Fruit fly (Drosophila melanogaster) whole organism, embryonic: Measurements from ENCODE around the gene Cpsf100.

Source experiments
- CG10462 ChIP-seq: fragments of 200-800 bp; sonication (Bioruptor generic); optimal IDR thresholded peaks from 2 replicates; lab custom pipeline; 2016; ENCODE audit warnings: missing biosample characterization, missing genetic modification characterization
- CG12659 ChIP-seq: fragments of 200-800 bp; sonication (Bioruptor generic); optimal IDR thresholded peaks from 3 replicates; lab custom pipeline; 2017; ENCODE audit warnings: mild to moderate bottlenecking, missing biosample characterization, missing genetic modification reagents, missing genetic modification characterization
- CG13287 ChIP-seq: fragments of 200-800 bp; sonication (Bioruptor generic); IDR thresholded peaks from 2 replicates; pipeline ENCODE4 v1.3.6; 2022; ENCODE audit warnings: missing biosample characterization, missing genetic modification characterization; ENCODE audit not compliant: partially characterized antibody
- CG13775 ChIP-seq: fragments of 200-800 bp; sonication (Bioruptor generic); optimal IDR thresholded peaks from 3 replicates; lab custom pipeline; 2017; ENCODE audit warnings: missing biosample characterization, mild to moderate bottlenecking, missing genetic modification characterization
- CG14441 ChIP-seq: fragments of 200-800 bp; sonication (Bioruptor generic); IDR thresholded peaks from 2 replicates; pipeline ENCODE4 v1.3.6; 2022; ENCODE audit warnings: missing biosample characterization, missing genetic modification characterization
- CG15601 ChIP-seq: fragments of 200-800 bp; sonication (Bioruptor generic); optimal IDR thresholded peaks from 3 replicates; lab custom pipeline; 2019; ENCODE audit warnings: missing biosample characterization, mild to moderate bottlenecking, missing genetic modification characterization, moderate library complexity
- CG17328 ChIP-seq: fragments of 200-800 bp; sonication (Bioruptor generic); IDR thresholded peaks from 2 replicates; pipeline ENCODE4 v1.3.6; 2022; ENCODE audit warnings: missing biosample characterization, missing genetic modification characterization
- CG2129 ChIP-seq: fragments of 200-800 bp; sonication (Bioruptor generic); IDR thresholded peaks from 2 replicates; pipeline ENCODE4 v1.3.6; 2022; ENCODE audit warnings: missing biosample characterization, missing genetic modification characterization; ENCODE audit not compliant: partially characterized antibody
- CG31224 ChIP-seq: fragments of 200-800 bp; sonication (Bioruptor generic); IDR thresholded peaks from 2 replicates; pipeline ENCODE4 v1.3.6; 2022; ENCODE audit warnings: missing biosample characterization, missing genetic modification characterization
- CG3281 ChIP-seq: fragments of 200-800 bp; sonication (Bioruptor generic); optimal IDR thresholded peaks from 3 replicates; lab custom pipeline; 2017; ENCODE audit warnings: missing biosample characterization, mild to moderate bottlenecking, missing genetic modification characterization
- CG34422 ChIP-seq: fragments of 200-800 bp; sonication (Bioruptor generic); IDR thresholded peaks from 3 replicates; pipeline ENCODE4 v1.3.6; 2022; ENCODE audit warnings: missing biosample characterization, missing genetic modification characterization
- CG3847 ChIP-seq: fragments of 200-800 bp; sonication (Bioruptor generic); IDR thresholded peaks from 2 replicates; pipeline ENCODE4 v1.3.6; 2022; ENCODE audit warnings: missing biosample characterization, missing genetic modification characterization
- CG5245 ChIP-seq: fragments of 200-800 bp; sonication (Bioruptor generic); optimal IDR thresholded peaks from 3 replicates; lab custom pipeline; 2016; ENCODE audit warnings: missing biosample characterization, missing genetic modification characterization
- CG6791 ChIP-seq: fragments of 200-800 bp; sonication (Bioruptor generic); IDR thresholded peaks from 3 replicates; pipeline ENCODE4 v1.3.6; 2022; ENCODE audit warnings: missing biosample characterization, missing genetic modification characterization; ENCODE audit not compliant: partially characterized antibody
- CG7556 ChIP-seq: fragments of 200-800 bp; sonication (Bioruptor generic); optimal IDR thresholded peaks from 2 replicates; lab custom pipeline; 2017; ENCODE audit warnings: missing biosample characterization, mild to moderate bottlenecking, missing genetic modification characterization
- CG7963 ChIP-seq: fragments of 200-800 bp; sonication (Bioruptor generic); IDR thresholded peaks from 3 replicates; pipeline ENCODE4 v1.3.6; 2022; ENCODE audit warnings: missing biosample characterization, missing genetic modification characterization; ENCODE audit not compliant: partially characterized antibody
- CG7987 ChIP-seq: fragments of 200-800 bp; sonication (Bioruptor generic); optimal IDR thresholded peaks from 2 replicates; lab custom pipeline; 2018; ENCODE audit warnings: missing biosample characterization, mild to moderate bottlenecking, missing genetic modification characterization, moderate library complexity
- CG9437 ChIP-seq: fragments of 200-800 bp; sonication (Bioruptor generic); optimal IDR thresholded peaks from 2 replicates; lab custom pipeline; 2018; ENCODE audit warnings: missing biosample characterization, mild to moderate bottlenecking, missing genetic modification characterization
- Dfd ChIP-seq, 2 experiments: fragments of >200 bp; optimal IDR thresholded peaks; 2 replicates each; lab custom pipeline; 2017; ENCODE audit warnings: missing biosample characterization in 2 of 2, missing genetic modification characterization in 2 of 2
- H2.0 ChIP-seq: fragments of 200-800 bp; sonication (Bioruptor generic); IDR thresholded peaks from 2 replicates; pipeline ENCODE4 v1.3.6; 2022; ENCODE audit warnings: missing biosample characterization, missing genetic modification characterization
- HHEX ChIP-seq: fragments of 200-800 bp; sonication (Bioruptor generic); optimal IDR thresholded peaks from 3 replicates; lab custom pipeline; 2017; ENCODE audit warnings: missing biosample characterization, mild to moderate bottlenecking, missing genetic modification characterization, missing genetic modification reagents
- HLHmδ ChIP-seq: fragments of 200-800 bp; sonication (Bioruptor generic); optimal IDR thresholded peaks from 2 replicates; lab custom pipeline; 2018; ENCODE audit warnings: missing biosample characterization, mild to moderate bottlenecking, missing genetic modification characterization, moderate library complexity
- Mrtf ChIP-seq: fragments of 200-800 bp; sonication (Bioruptor generic); IDR thresholded peaks from 3 replicates; pipeline ENCODE4 v1.3.6; 2022; ENCODE audit warnings: missing biosample characterization, missing genetic modification characterization
- Neu2 ChIP-seq: fragments of 200-800 bp; sonication (Bioruptor generic); optimal IDR thresholded peaks from 3 replicates; lab custom pipeline; 2016; ENCODE audit warnings: missing biosample characterization, missing genetic modification characterization, borderline replicate concordance
- Nf-YA ChIP-seq: fragments of 200-800 bp; sonication (Bioruptor generic); IDR thresholded peaks from 2 replicates; pipeline ENCODE4 v1.3.6; 2022; ENCODE audit warnings: missing biosample characterization, missing genetic modification characterization
- Ptx1 ChIP-seq: fragments of 200-800 bp; sonication (Bioruptor generic); IDR thresholded peaks from 2 replicates; pipeline ENCODE4 v1.3.6; 2022; ENCODE audit warnings: missing biosample characterization, missing genetic modification characterization
- Rfx ChIP-seq: fragments of 200-800 bp; sonication (Bioruptor generic); IDR thresholded peaks from 2 replicates; pipeline ENCODE4 v1.3.6; 2022; ENCODE audit warnings: missing biosample characterization, missing genetic modification characterization
- TFAM ChIP-seq: fragments of 200-800 bp; sonication (Bioruptor generic); optimal IDR thresholded peaks from 2 replicates; lab custom pipeline; 2017; ENCODE audit warnings: missing biosample characterization, missing genetic modification characterization, inconsistent platforms
- ab ChIP-seq: fragments of 200-800 bp; sonication (Bioruptor generic); optimal IDR thresholded peaks from 2 replicates; lab custom pipeline; 2016; ENCODE audit warnings: missing biosample characterization, missing genetic modification characterization
- abd-A ChIP-seq: fragments of 200-800 bp; sonication (Bioruptor generic); optimal IDR thresholded peaks from 3 replicates; lab custom pipeline; 2019; ENCODE audit warnings: missing biosample characterization, mild to moderate bottlenecking, missing genetic modification characterization, moderate library complexity
- al ChIP-seq: fragments of 200-800 bp; sonication (Bioruptor generic); IDR thresholded peaks from 2 replicates; pipeline ENCODE4 v1.3.6; 2022; ENCODE audit warnings: missing biosample characterization, missing genetic modification characterization
- crp ChIP-seq, 2 experiments: fragments of 200-800 bp; sonication (Bioruptor generic); optimal IDR thresholded peaks; 2 replicates in 1 of 2; 3 replicates in 1 of 2; lab custom pipeline; 2017; ENCODE audit warnings: missing biosample characterization in 2 of 2, missing genetic modification characterization in 2 of 2, mild to moderate bottlenecking in 1 of 2, moderate library complexity in 1 of 2
- dm ChIP-seq: fragments of 200-800 bp; sonication (Bioruptor generic); optimal IDR thresholded peaks from 3 replicates; lab custom pipeline; 2016; ENCODE audit warnings: missing biosample characterization, missing genetic modification characterization
- en ChIP-seq: fragments of 200-800 bp; sonication (Bioruptor generic); optimal IDR thresholded peaks from 2 replicates; lab custom pipeline; 2016; ENCODE audit warnings: missing biosample characterization, missing genetic modification characterization
- inv ChIP-seq: fragments of 200-800 bp; sonication (Bioruptor generic); IDR thresholded peaks from 2 replicates; pipeline ENCODE4 v1.3.6; 2022; ENCODE audit warnings: missing biosample characterization, missing genetic modification characterization; ENCODE audit not compliant: partially characterized antibody
- luna ChIP-seq: fragments of 200-800 bp; sonication (Bioruptor generic); optimal IDR thresholded peaks from 2 replicates; lab custom pipeline; 2016; ENCODE audit warnings: missing biosample characterization, missing genetic modification characterization
- mam ChIP-seq: fragments of 200-800 bp; sonication (Bioruptor generic); optimal IDR thresholded peaks from 3 replicates; lab custom pipeline; 2016; ENCODE audit warnings: missing biosample characterization, missing genetic modification characterization
- pan ChIP-seq, 4 experiments: fragments of >200 bp in 3 of 4; fragments of 200-800 bp in 1 of 4; sonication (Bioruptor generic) in 1 of 4; optimal IDR thresholded peaks in 3 of 4; IDR thresholded peaks in 1 of 4; 2 replicates each; pipeline versions ENCODE4 v1.3.6 to Lab custom; 2017 to 2022; ENCODE audit warnings: missing biosample characterization in 2 of 4, missing genetic modification characterization in 2 of 4, mixed read lengths in 1 of 4
- schlank ChIP-seq: fragments of 200-800 bp; sonication (Bioruptor generic); optimal IDR thresholded peaks from 2 replicates; lab custom pipeline; 2018; ENCODE audit warnings: missing biosample characterization, mild to moderate bottlenecking, missing genetic modification characterization
- sisA ChIP-seq: fragments of 200-800 bp; sonication (Bioruptor generic); IDR thresholded peaks from 2 replicates; pipeline ENCODE4 v1.3.6; 2022; ENCODE audit warnings: missing biosample characterization, missing genetic modification characterization
- slbo ChIP-seq: fragments of 200-800 bp; sonication (Bioruptor generic); IDR thresholded peaks from 2 replicates; pipeline ENCODE4 v1.3.6; 2022; ENCODE audit warnings: missing biosample characterization, missing genetic modification characterization
- sr ChIP-seq: fragments of 200-800 bp; sonication (Bioruptor generic); IDR thresholded peaks from 3 replicates; pipeline ENCODE4 v1.3.6; 2022; ENCODE audit warnings: missing biosample characterization, missing genetic modification characterization
- stc ChIP-seq: fragments of 200-800 bp; sonication (Bioruptor generic); IDR thresholded peaks from 2 replicates; pipeline ENCODE4 v1.3.6; 2022; ENCODE audit warnings: missing biosample characterization, missing genetic modification characterization
- stwl ChIP-seq: fragments of 200-800 bp; sonication (Bioruptor generic); optimal IDR thresholded peaks from 3 replicates; lab custom pipeline; 2018; ENCODE audit warnings: missing biosample characterization, mild to moderate bottlenecking, missing genetic modification characterization, moderate library complexity
- vvl ChIP-seq: fragments of 200-800 bp; sonication (Bioruptor generic); IDR thresholded peaks from 2 replicates; pipeline ENCODE4 v1.3.6; 2022; ENCODE audit warnings: missing biosample characterization, missing genetic modification characterization
- wor ChIP-seq: fragments of 200-800 bp; sonication (Bioruptor generic); IDR thresholded peaks from 2 replicates; pipeline ENCODE4 v1.3.6; 2022; ENCODE audit warnings: missing biosample characterization, missing genetic modification characterization

Gene Cpsf100

dm6 chr3R:29038960-29039581, 4.7 kb downstream of the Cpsf100 start, which contains the start of the genes Slu7 and Pkc98E (continued):
- peak; percentile 63 for TF ChIP-seq dm (GFP tag; lab: Kevin White, UChicago)
- TF ChIP-seq CG5245 (GFP tag; lab: Kevin White, UChicago): peak; percentile 39
- peak; percentile 58 for TF ChIP-seq CG17328 (GFP tag; lab: Robert Waterston, UW)
- TF ChIP-seq Nf-YA (GFP tag; lab: Robert Waterston, UW): no peak
- no peak for TF ChIP-seq wor (GFP tag; lab: Robert Waterston, UW)
- peak; percentile 92 for TF ChIP-seq CG3847 (GFP tag; lab: Robert Waterston, UW)
- peak; percentile 96 for TF ChIP-seq stwl (tag; lab: Kevin White, UChicago)
- TF ChIP-seq CG34422 (GFP tag; lab: Robert Waterston, UW): peak; percentile 77; the same call in 2 of the 3 replicates
- peak; percentile 52 for TF ChIP-seq H2.0 (GFP tag; lab: Robert Waterston, UW)
- peak; percentile 9 for TF ChIP-seq CG13775 (GFP tag; lab: Kevin White, UChicago)
- TF ChIP-seq CG6791 (GFP tag; lab: Robert Waterston, UW): peak; percentile 95
- no peak for TF ChIP-seq Dfd (GFP tag; optimal IDR thresholded peaks at IDR 0.05; lab: Kevin White, UChicago)
- TF ChIP-seq sr (GFP tag; lab: Robert Waterston, UW): peak; percentile 33; the same call in 1 of the 3 replicates
- peak; percentile 89 for TF ChIP-seq CG7963 (GFP tag; lab: Robert Waterston, UW)
- TF ChIP-seq crp (GFP tag; optimal IDR thresholded peaks at IDR 0.05; lab: Kevin White, UChicago): peak in 1 of 2 experiments; percentile 36
- TF ChIP-seq CG7556: peak; percentile 13
- no peak for TF ChIP-seq stc
- TF ChIP-seq Ptx1 (GFP tag; lab: Robert Waterston, UW): peak; percentile 57
- TF ChIP-seq CG2129 (GFP tag; lab: Robert Waterston, UW): peak; percentile 62
- TF ChIP-seq luna (GFP tag; lab: Kevin White, UChicago): peak; percentile 60
- TF ChIP-seq CG9437 (GFP tag; lab: Kevin White, UChicago): no peak
- peak; percentile 48 for TF ChIP-seq CG3281 (GFP tag; lab: Kevin White, UChicago)

- no peak for TF ChIP-seq TFAM (GFP tag; lab: Kevin White, UChicago)
- peak; percentile 43 for TF ChIP-seq CG12659
- no peak for TF ChIP-seq CG7987
- peak; percentile 47 for TF ChIP-seq dm (GFP tag; lab: Kevin White, UChicago)
- peak; percentile 9 for TF ChIP-seq en (GFP tag; lab: Kevin White, UChicago)
- TF ChIP-seq CG2129 (GFP tag; lab: Robert Waterston, UW): no peak
- TF ChIP-seq al (GFP tag; lab: Robert Waterston, UW): peak; percentile 27; the same call in 1 of the 2 replicates
- 0 out of 2 replicates have a peak, but pooled peaks have one; percentile 12 for TF ChIP-seq CG14441 (GFP tag; lab: Robert Waterston, UW)
- TF ChIP-seq HHEX (GFP tag; lab: Kevin White, UChicago): peak; percentile 30
- no peak for TF ChIP-seq abd-A (tag; lab: Kevin White, UChicago)
- no peak for TF ChIP-seq CG31224
- TF ChIP-seq Neu2 (GFP tag; lab: Kevin White, UChicago): no peak
- no peak; the same call in 2 of the 3 replicates for TF ChIP-seq Mrtf (GFP tag; lab: Robert Waterston, UW)
- no peak; the same call in 1 of the 2 replicates for TF ChIP-seq CG13287 (GFP tag; lab: Robert Waterston, UW)
- no peak for TF ChIP-seq pan (optimal IDR thresholded peaks at IDR 0.05; lab: Kevin White, UChicago)
- peak in 1 of 2 experiments; percentile 13 for TF ChIP-seq pan (GFP tag; optimal IDR thresholded peaks at IDR 0.05 in 1 of 2, IDR thresholded peaks at IDR 0.05 in 1 of 2)
- no peak for TF ChIP-seq schlank
- peak; percentile 69 for TF ChIP-seq Rfx (GFP tag; lab: Robert Waterston, UW)
- TF ChIP-seq H2.0 (GFP tag; lab: Robert Waterston, UW): no peak
- no peak for TF ChIP-seq sisA (GFP tag; lab: Robert Waterston, UW)
- TF ChIP-seq inv (GFP tag; lab: Robert Waterston, UW): no peak
- no peak for TF ChIP-seq CG15601 (tag; lab: Kevin White, UChicago)
- peak; percentile 43 for TF ChIP-seq slbo (GFP tag; lab: Robert Waterston, UW)
- no peak for TF ChIP-seq CG10462 (GFP tag; lab: Kevin White, UChicago)
- peak; percentile 57 for TF ChIP-seq vvl (GFP tag; lab: Robert Waterston, UW)
- TF ChIP-seq ab: peak; percentile 26
- TF ChIP-seq HLHmδ (GFP tag; lab: Kevin White, UChicago): no peak
- peak; percentile 58 for TF ChIP-seq mam (GFP tag; lab: Kevin White, UChicago)
Observed at dm6 chr3R:29039704-29040430, 5.5 kb downstream of the Cpsf100 start.
